1 fruit fly cellular context compared by ENCODE assay signal in the genomic region with DNA sequence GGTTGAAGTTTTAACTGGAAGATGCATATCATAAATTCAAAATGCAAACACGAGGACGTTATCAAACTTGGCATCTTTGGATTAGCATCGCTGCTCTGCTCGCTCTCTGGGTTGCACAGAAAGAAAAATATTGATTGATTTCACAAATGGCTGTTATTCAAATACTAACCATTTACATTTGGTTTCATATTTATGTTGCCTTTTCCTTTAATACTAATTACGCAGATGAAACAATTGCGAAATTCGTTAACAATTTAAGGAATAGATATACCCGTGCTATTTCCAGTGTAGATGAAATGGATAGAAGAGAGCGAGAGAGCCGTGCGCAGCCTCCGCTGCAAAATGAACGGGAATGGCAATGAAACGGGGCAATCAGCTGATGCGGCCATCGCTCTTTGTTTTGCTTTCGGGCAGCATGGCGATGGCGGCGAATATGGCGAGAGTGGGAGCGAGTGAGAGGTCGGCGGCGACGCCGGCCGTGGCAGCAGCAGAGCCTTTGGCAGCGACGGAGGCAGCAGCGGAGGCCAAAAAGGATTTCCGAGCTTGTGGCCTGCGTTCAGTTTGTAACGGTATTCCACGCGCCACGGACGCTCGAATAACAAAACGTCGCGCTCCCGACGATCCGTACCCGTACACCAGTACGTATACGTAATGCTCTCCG.
TF ChIP-seq lines count a peak whose summit lies in the region.

A gene (plus strand): TSS at position 568 of the 661 bp plus-strand sequence.

TF ChIP-seq in whole organism, embryonic, 481 proteins besides CTCF, POLR2A, EP300 and RAD21 (continued from another document and continues in another):
- peak; percentile 91 for TF ChIP-seq CG4707 (GFP tag; optimal IDR thresholded peaks at IDR 0.05; lab: Kevin White, UChicago)
- TF ChIP-seq bcd (GFP tag; optimal IDR thresholded peaks at IDR 0.05; lab: Kevin White, UChicago): peak; percentile 95
- TF ChIP-seq Med (GFP tag; lab: Kevin White, UChicago): peak; percentile 99
- TF ChIP-seq HLH3B (GFP tag; IDR thresholded peaks at IDR 0.05; lab: Robert Waterston, UW): peak; percentile 97
- peak; percentile 93 for TF ChIP-seq CG5245 (GFP tag; optimal IDR thresholded peaks at IDR 0.05; lab: Kevin White, UChicago)
- peak; percentile 85 for TF ChIP-seq CG5180 (GFP tag; optimal IDR thresholded peaks at IDR 0.05; lab: Kevin White, UChicago)
- peak; percentile 96 for TF ChIP-seq HHEX (GFP tag; optimal IDR thresholded peaks at IDR 0.05; lab: Kevin White, UChicago)
- TF ChIP-seq CG1792 (GFP tag; optimal IDR thresholded peaks at IDR 0.05; lab: Kevin White, UChicago): peak; percentile 95
- TF ChIP-seq CG13123 (GFP tag; optimal IDR thresholded peaks at IDR 0.05; lab: Kevin White, UChicago): peak; percentile 90
- peak; percentile 97 for TF ChIP-seq Asciz (GFP tag; optimal IDR thresholded peaks at IDR 0.05; lab: Kevin White, UChicago)
- peak; percentile 93 for TF ChIP-seq al (GFP tag; IDR thresholded peaks at IDR 0.05; lab: Robert Waterston, UW)
- peak; percentile 85 for TF ChIP-seq ham (GFP tag; IDR thresholded peaks at IDR 0.05; lab: Robert Waterston, UW)
- no peak for TF ChIP-seq eve (GFP tag; optimal IDR thresholded peaks at IDR 0.05; lab: Kevin White, UChicago)
- TF ChIP-seq CG31224 (GFP tag; IDR thresholded peaks at IDR 0.05; lab: Robert Waterston, UW): peak; percentile 91
- peak; percentile 96 for TF ChIP-seq pum (GFP tag; optimal IDR thresholded peaks at IDR 0.05; lab: Kevin White, UChicago)
- peak; percentile 74 for TF ChIP-seq CG8290 (GFP tag; optimal IDR thresholded peaks at IDR 0.05; lab: Kevin White, UChicago)
- TF ChIP-seq CG8290 (tag; optimal IDR thresholded peaks at IDR 0.05; lab: Kevin White, UChicago): peak in 1 of 2 experiments; percentile 99
- TF ChIP-seq Xbp1 (GFP tag; optimal IDR thresholded peaks at IDR 0.05; lab: Kevin White, UChicago): peak; percentile 96
- TF ChIP-seq CG32767 (GFP tag; IDR thresholded peaks at IDR 0.05; lab: Robert Waterston, UW): peak; percentile 95
- no peak for TF ChIP-seq tna (GFP tag; IDR thresholded peaks at IDR 0.05; lab: Robert Waterston, UW; ENCODE audit: partially characterized antibody)
- TF ChIP-seq CG18476 (GFP tag; optimal IDR thresholded peaks at IDR 0.05; lab: Kevin White, UChicago): peak; percentile 95
- TF ChIP-seq so (GFP tag; IDR thresholded peaks at IDR 0.05; lab: Robert Waterston, UW): peak; percentile 96
- TF ChIP-seq CG9727 (GFP tag; optimal IDR thresholded peaks at IDR 0.05; lab: Kevin White, UChicago): peak; percentile 93
- peak; percentile 95 for TF ChIP-seq cwo (GFP tag; optimal IDR thresholded peaks at IDR 0.05; lab: Kevin White, UChicago)
- TF ChIP-seq gcm2 (GFP tag; optimal IDR thresholded peaks at IDR 0.05; lab: Kevin White, UChicago): peak; percentile 88
- no peak for TF ChIP-seq tll (GFP tag; optimal IDR thresholded peaks at IDR 0.05; lab: Kevin White, UChicago)
- peak; percentile 66 for TF ChIP-seq Jarid2 (GFP tag; optimal IDR thresholded peaks at IDR 0.05; lab: Kevin White, UChicago)
- TF ChIP-seq Eip74EF (GFP tag; optimal IDR thresholded peaks at IDR 0.05; lab: Kevin White, UChicago): peak in 1 of 2 experiments; percentile 96
- peak; percentile 97 for TF ChIP-seq unpg (GFP tag; optimal IDR thresholded peaks at IDR 0.05; lab: Kevin White, UChicago)
- peak; percentile 96 for TF ChIP-seq Aef1 (GFP tag; IDR thresholded peaks at IDR 0.05; lab: Robert Waterston, UW)
- TF ChIP-seq Xrp1 (GFP tag; IDR thresholded peaks at IDR 0.05; lab: Robert Waterston, UW): peak; percentile 97
- TF ChIP-seq CG12391 (tag; optimal IDR thresholded peaks at IDR 0.05; lab: Kevin White, UChicago): peak; percentile 96
- TF ChIP-seq CrebB (tag; optimal IDR thresholded peaks at IDR 0.05; lab: Kevin White, UChicago): peak; percentile 95
- TF ChIP-seq Side (GFP tag; optimal IDR thresholded peaks at IDR 0.05; lab: Kevin White, UChicago): peak; percentile 95
- peak; percentile 95 for TF ChIP-seq CG34422 (GFP tag; IDR thresholded peaks at IDR 0.05; lab: Robert Waterston, UW)
- no peak for TF ChIP-seq fru (optimal IDR thresholded peaks at IDR 0.05; lab: Kevin White, UChicago)
- TF ChIP-seq CG3847 (GFP tag; IDR thresholded peaks at IDR 0.05; lab: Robert Waterston, UW): peak; percentile 94
- no peak for TF ChIP-seq Tbp (GFP tag; optimal IDR thresholded peaks at IDR 0.05; lab: Kevin White, UChicago)
- peak; percentile 38 to 65 for TF ChIP-seq Trl (optimal IDR thresholded peaks at IDR 0.05; lab: Kevin White, UChicago)
- peak; percentile 95 for TF ChIP-seq Trl (GFP tag; optimal IDR thresholded peaks at IDR 0.05; lab: Kevin White, UChicago)
- TF ChIP-seq CG6813 (GFP tag; optimal IDR thresholded peaks at IDR 0.05; lab: Kevin White, UChicago): peak; percentile 94
- peak; percentile 93 for TF ChIP-seq crc (GFP tag; optimal IDR thresholded peaks at IDR 0.05; lab: Kevin White, UChicago)
- TF ChIP-seq CG1233 (GFP tag; optimal IDR thresholded peaks at IDR 0.05; lab: Kevin White, UChicago): peak; percentile 96
- TF ChIP-seq hkb (optimal IDR thresholded peaks at IDR 0.05; lab: Kevin White, UChicago): no peak
- peak; percentile 98 for TF ChIP-seq hkb (GFP tag; IDR thresholded peaks at IDR 0.05; lab: Robert Waterston, UW)
- TF ChIP-seq tap (tag; optimal IDR thresholded peaks at IDR 0.05; lab: Kevin White, UChicago): peak; percentile 98
- peak; percentile 98 for TF ChIP-seq lab (GFP tag; optimal IDR thresholded peaks at IDR 0.05; lab: Kevin White, UChicago)
- peak; percentile 59 for TF ChIP-seq twi (tag; optimal IDR thresholded peaks at IDR 0.05; lab: Kevin White, UChicago)
- TF ChIP-seq CG14965 (GFP tag; optimal IDR thresholded peaks at IDR 0.05; lab: Kevin White, UChicago; ENCODE audit: borderline replicate concordance): peak; percentile 81
- TF ChIP-seq Spps (tag; optimal IDR thresholded peaks at IDR 0.05; lab: Kevin White, UChicago): peak; percentile 40
- TF ChIP-seq CG11093 (GFP tag; IDR thresholded peaks at IDR 0.05; lab: Robert Waterston, UW): peak; percentile 91
- peak; percentile 94 for TF ChIP-seq pb (GFP tag; optimal IDR thresholded peaks at IDR 0.05; lab: Kevin White, UChicago)
- TF ChIP-seq ssp (GFP tag; IDR thresholded peaks at IDR 0.05; lab: Robert Waterston, UW): peak; percentile 83
- TF ChIP-seq p53 (GFP tag; optimal IDR thresholded peaks at IDR 0.05; lab: Kevin White, UChicago): peak; percentile 89
- TF ChIP-seq ttk (GFP tag; IDR thresholded peaks at IDR 0.05; lab: Robert Waterston, UW): peak; percentile 97
- peak; percentile 87 for TF ChIP-seq cas (GFP tag; IDR thresholded peaks at IDR 0.05; lab: Robert Waterston, UW)
- TF ChIP-seq Kr (GFP tag; optimal IDR thresholded peaks at IDR 0.05; lab: Kevin White, UChicago): no peak
- TF ChIP-seq CG8944 (GFP tag; optimal IDR thresholded peaks at IDR 0.05; lab: Kevin White, UChicago): peak; percentile 92
- peak; percentile 95 for TF ChIP-seq Six4 (GFP tag; optimal IDR thresholded peaks at IDR 0.05; lab: Kevin White, UChicago)
- peak; percentile 93 for TF ChIP-seq jing (GFP tag; optimal IDR thresholded peaks at IDR 0.05; lab: Kevin White, UChicago)
- no peak for TF ChIP-seq CG33557 (GFP tag; optimal IDR thresholded peaks at IDR 0.05; lab: Kevin White, UChicago)
- peak; percentile 61 for TF ChIP-seq CG15696 (tag; optimal IDR thresholded peaks at IDR 0.05; lab: Kevin White, UChicago)
- TF ChIP-seq CG9609 (GFP tag; optimal IDR thresholded peaks at IDR 0.05; lab: Kevin White, UChicago): peak; percentile 96
- peak; percentile 94 for TF ChIP-seq CoRest (tag; optimal IDR thresholded peaks at IDR 0.05; lab: Kevin White, UChicago)
- TF ChIP-seq pros (GFP tag; optimal IDR thresholded peaks at IDR 0.05; lab: Kevin White, UChicago): no peak
- peak; percentile 95 for TF ChIP-seq eyg (GFP tag; optimal IDR thresholded peaks at IDR 0.05; lab: Kevin White, UChicago)
- peak; percentile 81 for TF ChIP-seq CG18011 (GFP tag; optimal IDR thresholded peaks at IDR 0.05; lab: Kevin White, UChicago)
- TF ChIP-seq Doc2 (GFP tag; IDR thresholded peaks at IDR 0.05; lab: Robert Waterston, UW): peak; percentile 89
- TF ChIP-seq CG6254 (GFP tag; optimal IDR thresholded peaks at IDR 0.05; lab: Kevin White, UChicago): peak; percentile 85
- TF ChIP-seq CG9817 (tag; optimal IDR thresholded peaks at IDR 0.05; lab: Kevin White, UChicago): peak; percentile 91
- no peak for TF ChIP-seq h (optimal IDR thresholded peaks at IDR 0.05; lab: Kevin White, UChicago)
- TF ChIP-seq Ptx1 (GFP tag; IDR thresholded peaks at IDR 0.05; lab: Robert Waterston, UW): peak; percentile 96
- TF ChIP-seq Scr (GFP tag; IDR thresholded peaks at IDR 0.05; lab: Robert Waterston, UW; ENCODE audit: partially characterized antibody): no peak
- TF ChIP-seq tio (GFP tag; optimal IDR thresholded peaks at IDR 0.05; lab: Kevin White, UChicago): peak; percentile 92
- peak; percentile 91 for TF ChIP-seq kay (GFP tag; optimal IDR thresholded peaks at IDR 0.05; lab: Kevin White, UChicago)
- TF ChIP-seq B-H1 (GFP tag; IDR thresholded peaks at IDR 0.05; lab: Robert Waterston, UW): peak; percentile 96
- peak; percentile 60 for TF ChIP-seq gt (GFP tag; IDR thresholded peaks at IDR 0.05; lab: Robert Waterston, UW)
- TF ChIP-seq Vsx1 (GFP tag; optimal IDR thresholded peaks at IDR 0.05; lab: Kevin White, UChicago): peak; percentile 83
- peak; percentile 71 for TF ChIP-seq bigmax (GFP tag; optimal IDR thresholded peaks at IDR 0.05; lab: Kevin White, UChicago)
- peak; percentile 95 for TF ChIP-seq CG2712 (tag; optimal IDR thresholded peaks at IDR 0.05; lab: Kevin White, UChicago)
- peak; percentile 93 for TF ChIP-seq CG11398 (GFP tag; optimal IDR thresholded peaks at IDR 0.05; lab: Kevin White, UChicago)
- peak; percentile 96 for TF ChIP-seq CG11695 (GFP tag; IDR thresholded peaks at IDR 0.05; lab: Robert Waterston, UW)
- TF ChIP-seq amos (GFP tag; IDR thresholded peaks at IDR 0.05; lab: Robert Waterston, UW; ENCODE audit: partially characterized antibody): 0 out of 2 replicates have a peak, but pooled peaks have one; percentile 17
- peak; percentile 92 for TF ChIP-seq Max (GFP tag; optimal IDR thresholded peaks at IDR 0.05; lab: Kevin White, UChicago)
- peak; percentile 64 for TF ChIP-seq Neu2 (GFP tag; optimal IDR thresholded peaks at IDR 0.05; lab: Kevin White, UChicago; ENCODE audit: borderline replicate concordance)
- peak; percentile 94 for TF ChIP-seq CG6854 (GFP tag; optimal IDR thresholded peaks at IDR 0.05; lab: Kevin White, UChicago)
- peak; percentile 93 for TF ChIP-seq gcm (GFP tag; optimal IDR thresholded peaks at IDR 0.05; lab: Kevin White, UChicago)
- TF ChIP-seq CG15601 (tag; optimal IDR thresholded peaks at IDR 0.05; lab: Kevin White, UChicago): peak; percentile 85
- peak; percentile 88 for TF ChIP-seq MTF-1 (GFP tag; optimal IDR thresholded peaks at IDR 0.05; lab: Kevin White, UChicago; ENCODE audit: borderline replicate concordance)
- no peak for TF ChIP-seq CG2129 (GFP tag; IDR thresholded peaks at IDR 0.05; lab: Robert Waterston, UW; ENCODE audit: partially characterized antibody)
- no peak for TF ChIP-seq pan (optimal IDR thresholded peaks at IDR 0.05; lab: Kevin White, UChicago)
- peak in 1 of 2 experiments; percentile 98 for TF ChIP-seq pan (GFP tag; optimal IDR thresholded peaks at IDR 0.05 in 1 of 2, IDR thresholded peaks at IDR 0.05 in 1 of 2)
- TF ChIP-seq esg (GFP tag; conservative IDR thresholded peaks at IDR 0.05; lab: Robert Waterston, UW): peak; percentile 91
- TF ChIP-seq Rx (GFP tag; IDR thresholded peaks at IDR 0.05; lab: Robert Waterston, UW): peak; percentile 95
- TF ChIP-seq psq (GFP tag; optimal IDR thresholded peaks at IDR 0.05; lab: Kevin White, UChicago): peak; percentile 78
- TF ChIP-seq lov (optimal IDR thresholded peaks at IDR 0.05; lab: Kevin White, UChicago): no peak
- TF ChIP-seq lov (GFP tag; IDR thresholded peaks at IDR 0.05; lab: Robert Waterston, UW): peak; percentile 91
- peak; percentile 73 for TF ChIP-seq Sry-δ (GFP tag; optimal IDR thresholded peaks at IDR 0.05; lab: Kevin White, UChicago)
- no peak for TF ChIP-seq sna (GFP tag; IDR thresholded peaks at IDR 0.05; lab: Robert Waterston, UW; ENCODE audit: partially characterized antibody)
- peak; percentile 97 for TF ChIP-seq mam (GFP tag; optimal IDR thresholded peaks at IDR 0.05; lab: Kevin White, UChicago)
- TF ChIP-seq Ssrp (tag; optimal IDR thresholded peaks at IDR 0.05; lab: Kevin White, UChicago): peak; percentile 91
- TF ChIP-seq vfl (GFP tag; optimal IDR thresholded peaks at IDR 0.05; lab: Kevin White, UChicago): peak; percentile 82
- TF ChIP-seq Chrac-16 (GFP tag; optimal IDR thresholded peaks at IDR 0.05; lab: Kevin White, UChicago): peak; percentile 90
- TF ChIP-seq CG11247 (GFP tag; IDR thresholded peaks at IDR 0.05; lab: Robert Waterston, UW): peak; percentile 94
- peak; percentile 94 for TF ChIP-seq Sox100B (GFP tag; optimal IDR thresholded peaks at IDR 0.05; lab: Kevin White, UChicago)
- peak; percentile 96 for TF ChIP-seq CG7786 (GFP tag; optimal IDR thresholded peaks at IDR 0.05; lab: Kevin White, UChicago)
- peak; percentile 83 for TF ChIP-seq CG11560 (tag; IDR thresholded peaks at IDR 0.05; lab: Robert Waterston, UW)
- TF ChIP-seq BtbVII (GFP tag; optimal IDR thresholded peaks at IDR 0.05; lab: Kevin White, UChicago): peak; percentile 96
- TF ChIP-seq hth (optimal IDR thresholded peaks at IDR 0.05; lab: Kevin White, UChicago): no peak
- TF ChIP-seq Atf6 (GFP tag; IDR thresholded peaks at IDR 0.05; lab: Robert Waterston, UW): peak; percentile 97
- peak; percentile 94 for TF ChIP-seq nmo (GFP tag; optimal IDR thresholded peaks at IDR 0.05; lab: Kevin White, UChicago)
- no peak for TF ChIP-seq chinmo (GFP tag; IDR thresholded peaks at IDR 0.05; lab: Robert Waterston, UW; ENCODE audit: partially characterized antibody)
- TF ChIP-seq abd-A (tag; optimal IDR thresholded peaks at IDR 0.05; lab: Kevin White, UChicago): peak; percentile 47
- TF ChIP-seq Dip3 (GFP tag; optimal IDR thresholded peaks at IDR 0.05; lab: Kevin White, UChicago): peak; percentile 94
- TF ChIP-seq CG4360 (GFP tag; IDR thresholded peaks at IDR 0.05; lab: Robert Waterston, UW): peak; percentile 80
- TF ChIP-seq crp (GFP tag; optimal IDR thresholded peaks at IDR 0.05; lab: Kevin White, UChicago): peak in 1 of 2 experiments; percentile 70
- no peak for TF ChIP-seq HLHmδ (GFP tag; optimal IDR thresholded peaks at IDR 0.05; lab: Kevin White, UChicago)
- TF ChIP-seq grn (GFP tag; optimal IDR thresholded peaks at IDR 0.05; lab: Kevin White, UChicago): peak; percentile 89
- peak; percentile 96 for TF ChIP-seq tgo (GFP tag; IDR thresholded peaks at IDR 0.05; lab: Robert Waterston, UW)
- peak; percentile 82 for TF ChIP-seq CG4282 (GFP tag; optimal IDR thresholded peaks at IDR 0.05; lab: Kevin White, UChicago)
- peak; percentile 91 for TF ChIP-seq CG6765 (GFP tag; optimal IDR thresholded peaks at IDR 0.05; lab: Kevin White, UChicago)
- peak; percentile 97 for TF ChIP-seq CG13624 (GFP tag; optimal IDR thresholded peaks at IDR 0.05; lab: Kevin White, UChicago)
